Fruit fly (Drosophila melanogaster): Measurements from ENCODE around the gene CG32152.

The CG32152 gene

DNA sequence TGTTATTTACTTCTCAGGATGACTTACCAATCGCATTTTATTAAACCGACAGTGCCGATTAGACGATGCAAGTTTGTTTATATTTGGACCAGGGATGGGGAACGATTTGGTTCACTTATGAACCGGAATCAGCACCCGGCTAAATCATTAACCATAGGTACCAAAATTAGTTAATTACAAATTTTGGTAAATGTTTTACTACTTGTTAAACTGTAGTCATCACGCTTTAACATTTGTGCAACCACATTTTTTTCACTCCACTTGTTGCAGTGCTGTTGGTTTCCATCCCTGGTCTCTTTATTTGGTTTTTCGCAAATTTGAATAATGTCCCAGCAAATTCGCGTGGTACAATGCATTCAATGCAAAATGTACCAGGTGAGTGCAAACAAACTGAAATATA lies 38.3 kb downstream of the CG32152 start, which contains the start of the genes IntS9 and CG43295 (continued):
- TF ChIP-seq CG9817 (tag; optimal IDR thresholded peaks at IDR 0.05) (peak; percentile 65), rib (GFP tag; IDR thresholded peaks at IDR 0.05) (peak; percentile 40; the same call in 1 of the 2 replicates), ab (GFP tag; optimal IDR thresholded peaks at IDR 0.05) (peak; percentile 75), crp (GFP tag; optimal IDR thresholded peaks at IDR 0.05) (peak in 1 of 2 experiments; percentile 34), CG17186 (GFP tag; optimal IDR thresholded peaks at IDR 0.05) (peak; percentile 54), Usf (GFP tag; optimal IDR thresholded peaks at IDR 0.05) (peak; percentile 64), Abd-B (GFP tag; optimal IDR thresholded peaks at IDR 0.05) (peak; percentile 74), MESR4 (GFP tag; optimal IDR thresholded peaks at IDR 0.05) (peak; percentile 24), gsb-n (tag; optimal IDR thresholded peaks at IDR 0.05) (no peak), CG11696 (GFP tag; IDR thresholded peaks at IDR 0.05) (peak; percentile 65), CG6854 (GFP tag; optimal IDR thresholded peaks at IDR 0.05) (peak; percentile 5), az2 (GFP tag; optimal IDR thresholded peaks at IDR 0.05) (peak; percentile 89), CG32532 (GFP tag; IDR thresholded peaks at IDR 0.05) (peak; percentile 86), CG1233 (GFP tag; optimal IDR thresholded peaks at IDR 0.05) (peak; percentile 58), CG33213 (GFP tag; optimal IDR thresholded peaks at IDR 0.05) (peak; percentile 77), CG8359 (GFP tag; optimal IDR thresholded peaks at IDR 0.05; ENCODE audit: borderline replicate concordance) (peak; percentile 47), ac (GFP tag; optimal IDR thresholded peaks at IDR 0.05) (peak; percentile 7), Poxn (GFP tag; IDR thresholded peaks at IDR 0.05) (0 out of 2 replicates have a peak, but pooled peaks have one; percentile 8), CG7839 (tag; optimal IDR thresholded peaks at IDR 0.05) (no peak), CkIIα-i1 (GFP tag; IDR thresholded peaks at IDR 0.05) (0 out of 2 replicates have a peak, but pooled peaks have one; percentile 25), Fer2 (tag; optimal IDR thresholded peaks at IDR 0.05) (no peak), ham (GFP tag; IDR thresholded peaks at IDR 0.05) (0 out of 2 replicates have a peak, but pooled peaks have one; percentile 19), CG30020 (tag; optimal IDR thresholded peaks at IDR 0.05) (peak; percentile 52), jigr1 (GFP tag; IDR thresholded peaks at IDR 0.05) (peak; percentile 56; the same call in 2 of the 3 replicates), dmrt11E (tag; optimal IDR thresholded peaks at IDR 0.05) (peak; percentile 82), Hey (tag; optimal IDR thresholded peaks at IDR 0.05) (no peak), CG11560 (tag; IDR thresholded peaks at IDR 0.05) (peak; percentile 56; the same call in 1 of the 3 replicates), NK7.1 (GFP tag; optimal IDR thresholded peaks at IDR 0.05) (peak; percentile 62), CG18764 (GFP tag; optimal IDR thresholded peaks at IDR 0.05) (peak; percentile 82), D19B (GFP tag; optimal IDR thresholded peaks at IDR 0.05) (no peak), CG4820 (GFP tag; optimal IDR thresholded peaks at IDR 0.05) (peak; percentile 85), disco-r (GFP tag; optimal IDR thresholded peaks at IDR 0.05) (peak; percentile 46), CG13123 (GFP tag; optimal IDR thresholded peaks at IDR 0.05) (peak; percentile 82), sens-2 (GFP tag; IDR thresholded peaks at IDR 0.05) (peak; percentile 77; the same call in 1 of the 2 replicates), inv (GFP tag; IDR thresholded peaks at IDR 0.05; ENCODE audit: partially characterized antibody) (no peak), bowl (GFP tag; IDR thresholded peaks at IDR 0.05) (peak; percentile 36; the same call in 1 of the 2 replicates), Trl (optimal IDR thresholded peaks at IDR 0.05) (no peak), Trl (GFP tag; optimal IDR thresholded peaks at IDR 0.05) (peak; percentile 87), fd64A (GFP tag; optimal IDR thresholded peaks at IDR 0.05) (peak; percentile 46), Mes4 (GFP tag; optimal IDR thresholded peaks at IDR 0.05) (peak; percentile 82), stc (GFP tag; IDR thresholded peaks at IDR 0.05) (peak; percentile 82), Bdp1 (GFP tag; optimal IDR thresholded peaks at IDR 0.05) (peak; percentile 80), CG10979 (tag; optimal IDR thresholded peaks at IDR 0.05) (peak; percentile 82), shn (GFP tag; optimal IDR thresholded peaks at IDR 0.05) (peak; percentile 88), CG10321 (GFP tag; IDR thresholded peaks at IDR 0.05) (peak; percentile 64), CG30431 (GFP tag; optimal IDR thresholded peaks at IDR 0.05) (peak; percentile 75), Dad (GFP tag; optimal IDR thresholded peaks at IDR 0.05) (peak; percentile 76), CG1647 (GFP tag; optimal IDR thresholded peaks at IDR 0.05) (peak; percentile 70), HHEX (GFP tag; optimal IDR thresholded peaks at IDR 0.05) (peak; percentile 72), fd3F (GFP tag; optimal IDR thresholded peaks at IDR 0.05) (peak; percentile 58), ems (GFP tag; optimal IDR thresholded peaks at IDR 0.05) (peak; percentile 79)
